Fruit fly (Drosophila melanogaster): ENCODE measurements around the gene bam.

Gene bam

DNA sequence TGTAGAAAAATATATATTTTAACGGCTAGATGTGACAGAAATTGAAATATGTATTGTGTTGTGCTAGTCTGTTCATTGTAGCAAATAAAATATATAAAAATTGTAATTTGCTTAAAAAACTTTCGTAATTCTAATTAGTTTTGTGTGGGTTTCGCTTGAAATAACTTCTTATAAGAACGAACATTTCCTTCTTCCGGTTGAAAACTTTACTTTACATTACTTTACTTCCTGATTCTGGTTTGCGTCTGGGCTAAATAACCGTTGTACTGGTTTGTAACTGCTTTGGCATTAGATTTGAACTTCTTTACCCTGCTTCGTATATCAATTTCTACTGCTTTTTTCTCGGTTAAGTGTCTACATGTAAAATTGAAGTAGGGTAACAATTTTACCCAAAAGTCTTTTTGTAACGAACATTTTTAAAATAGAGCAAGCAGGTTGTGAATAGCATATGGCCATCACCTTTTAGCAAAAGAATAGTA is 51.1 kb downstream of the bam start, which contains the start of gene lobo (continued):
- no peak for TF ChIP-seq CG10959 (GFP tag; IDR thresholded peaks at IDR 0.05)
- no peak for TF ChIP-seq Hr39 (optimal IDR thresholded peaks at IDR 0.05)
- no peak for TF ChIP-seq ssp (GFP tag; IDR thresholded peaks at IDR 0.05)
- TF ChIP-seq grn (GFP tag; optimal IDR thresholded peaks at IDR 0.05) = peak; percentile 53
- TF ChIP-seq CG14667 (GFP tag; IDR thresholded peaks at IDR 0.05) = no peak
- TF ChIP-seq Atf6 (GFP tag; IDR thresholded peaks at IDR 0.05) = peak; percentile 66
- TF ChIP-seq corto (GFP tag; optimal IDR thresholded peaks at IDR 0.05) = no peak
